Worm (Caenorhabditis elegans) whole organism, midembryonic: ENCODE results near the gene C39B5.14.

Source experiments
- T22C8.4 ChIP-seq: fragments of 200-800 bp; sonication (Bioruptor generic); IDR thresholded peaks from 2 replicates; pipeline ENCODE4 v1.3.6; 2022; ENCODE audit warnings: missing genetic modification characterization, missing compliant biosample characterization
- cog-1 ChIP-seq: sonication (generic microtip); optimal IDR thresholded peaks from 2 replicates; lab custom pipeline; 2016; ENCODE audit warnings: missing genetic modification characterization, missing compliant biosample characterization
- flt-1 ChIP-seq: fragments of 200-800 bp; sonication (Bioruptor generic); IDR thresholded peaks from 2 replicates; pipeline ENCODE4 v1.3.6; 2022; ENCODE audit warnings: missing genetic modification characterization, missing compliant biosample characterization
- klf-2 ChIP-seq: fragments of 200-800 bp; sonication (Bioruptor generic); conservative IDR thresholded peaks from 2 replicates; pipeline ENCODE4 v1.3.6; 2022; ENCODE audit warnings: missing genetic modification reagents, missing genetic modification characterization, missing compliant biosample characterization
- med-1 ChIP-seq: sonication (generic microtip); optimal IDR thresholded peaks from 2 replicates; lab custom pipeline; 2017; ENCODE audit warnings: missing genetic modification characterization, mild to moderate bottlenecking, missing compliant biosample characterization, antibody characterized with exemption, missing genetic modification reagents; ENCODE audit not compliant: insufficient read depth
- ref-1 ChIP-seq: fragments of 200-800 bp; sonication (Bioruptor generic); conservative IDR thresholded peaks from 2 replicates; pipeline ENCODE4 v1.3.6; 2022; ENCODE audit warnings: missing genetic modification reagents, missing genetic modification characterization, missing compliant biosample characterization
- tab-1 ChIP-seq: fragments of 200-800 bp; sonication (Bioruptor generic); IDR thresholded peaks from 2 replicates; pipeline ENCODE4 v1.3.6; 2022; ENCODE audit warnings: missing genetic modification characterization, missing compliant biosample characterization
- ztf-23 ChIP-seq: fragments of 200-800 bp; sonication (Bioruptor generic); IDR thresholded peaks from 2 replicates; pipeline ENCODE4 v1.3.6; 2022; ENCODE audit warnings: missing genetic modification reagents, missing genetic modification characterization, missing compliant biosample characterization
- ztf-29 ChIP-seq: fragments of 200-800 bp; sonication (Bioruptor generic); IDR thresholded peaks from 2 replicates; pipeline ENCODE4 v1.3.6; 2022; ENCODE audit warnings: missing genetic modification reagents, missing genetic modification characterization, missing compliant biosample characterization

DNA sequence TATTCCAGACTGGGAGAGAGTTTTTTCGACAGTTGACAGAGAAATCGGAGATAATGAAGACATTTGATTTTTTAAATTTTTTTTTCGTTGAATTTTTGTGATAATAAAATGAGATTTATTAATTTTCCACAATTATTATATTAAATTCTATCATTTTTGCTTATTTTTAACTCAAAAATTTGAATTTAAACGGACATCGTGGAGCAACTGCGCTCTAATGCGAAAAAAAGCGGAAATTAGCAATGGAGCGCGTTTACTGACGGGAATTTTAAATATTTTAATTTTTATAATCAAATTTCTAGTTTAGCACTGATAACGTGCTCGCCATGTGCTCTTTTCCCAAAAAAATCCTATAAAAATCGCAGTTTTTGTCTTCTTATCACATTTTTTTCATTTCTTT, at the start of gene C39B5.14:
- TF ChIP-seq T22C8.4 (no peak), ztf-29 (GFP tag; lab: Robert Waterston, UW) (no peak), med-1 (no peak), flt-1 (GFP tag; lab: Robert Waterston, UW) (no peak), tab-1 (no peak), klf-2 (GFP tag; lab: Robert Waterston, UW) (no peak), ztf-23 (GFP tag; lab: Robert Waterston, UW) (no peak), cog-1 (tag; lab: Kevin White, UChicago) (no peak), ref-1 (no peak)
